Fruit fly (Drosophila melanogaster): Measurements from ENCODE around the gene CG14089.

DNA sequence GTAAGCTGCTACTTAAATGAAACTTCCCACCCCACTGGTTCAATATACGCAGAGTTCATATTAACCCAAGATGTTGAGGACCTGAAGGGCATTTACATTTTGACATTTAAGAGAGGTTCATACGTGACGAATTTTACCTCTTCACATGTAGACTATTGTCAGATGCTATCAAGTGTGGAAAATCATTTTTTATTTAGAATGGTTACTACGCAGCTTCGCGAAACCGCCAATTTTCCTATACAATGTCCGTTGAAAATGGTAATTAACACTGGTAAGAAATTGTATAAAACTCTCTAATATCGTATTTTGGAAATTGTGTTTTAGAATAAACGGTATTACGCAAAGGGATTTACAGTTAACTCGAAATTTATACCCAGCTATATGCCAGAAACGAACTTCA, 44.0 kb downstream of the CG14089 start:
- TF ChIP-seq psq (optimal IDR thresholded peaks at IDR 0.05) (no peak), h (optimal IDR thresholded peaks at IDR 0.05) (no peak)

Data from Kc167 (cell line).